Worm (Caenorhabditis elegans): ENCODE measurements around the gene C48D5.3.

ce11 chrIII:3590365-3590764, 8.8 kb upstream of the C48D5.3 start, which contains the start of gene ptp-1:
- TF ChIP-seq ceh-22 (tag; optimal IDR thresholded peaks at IDR 0.05) (no peak), odd-2 (tag; optimal IDR thresholded peaks at IDR 0.05) (no peak), dmd-4 (tag; optimal IDR thresholded peaks at IDR 0.05; ENCODE audit: borderline replicate concordance) (no peak), ceh-48 (tag; optimal IDR thresholded peaks at IDR 0.05) (no peak), elt-2 (tag; optimal IDR thresholded peaks at IDR 0.05) (no peak)

Measured in whole organism, late embryonic.